Worm (Caenorhabditis elegans): Measurements from ENCODE around the gene sri-47.

DNA sequence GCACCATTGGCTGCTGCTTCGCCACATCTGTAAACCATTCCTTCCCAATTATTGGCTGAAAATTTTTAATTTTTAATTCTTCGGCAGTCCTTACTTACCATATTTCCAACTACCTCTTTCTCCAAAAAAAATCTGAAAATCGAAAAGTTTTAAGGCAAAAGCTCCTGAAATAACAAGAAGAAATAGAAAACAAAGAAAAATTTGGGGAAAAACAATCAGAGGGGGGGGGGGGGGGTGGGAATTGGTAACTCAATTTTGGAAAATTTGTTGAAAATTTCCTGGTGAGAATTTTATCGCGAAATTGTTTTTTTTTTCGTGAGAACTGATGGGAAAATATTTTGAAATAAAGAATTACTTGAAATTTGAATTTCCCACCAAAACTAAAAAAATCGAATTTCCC is 35.8 kb downstream of the sri-47 start, which contains the start of gene set-11:
- TF ChIP-seq ztf-29 (GFP tag; IDR thresholded peaks at IDR 0.05) = no peak
- TF ChIP-seq flt-1 (GFP tag; IDR thresholded peaks at IDR 0.05) = no peak
- no peak for TF ChIP-seq med-1 (GFP tag; optimal IDR thresholded peaks at IDR 0.05; ENCODE audit: insufficient read depth)
